Worm (Caenorhabditis elegans): ENCODE measurements around the gene attf-5.

The attf-5 gene

DNA sequence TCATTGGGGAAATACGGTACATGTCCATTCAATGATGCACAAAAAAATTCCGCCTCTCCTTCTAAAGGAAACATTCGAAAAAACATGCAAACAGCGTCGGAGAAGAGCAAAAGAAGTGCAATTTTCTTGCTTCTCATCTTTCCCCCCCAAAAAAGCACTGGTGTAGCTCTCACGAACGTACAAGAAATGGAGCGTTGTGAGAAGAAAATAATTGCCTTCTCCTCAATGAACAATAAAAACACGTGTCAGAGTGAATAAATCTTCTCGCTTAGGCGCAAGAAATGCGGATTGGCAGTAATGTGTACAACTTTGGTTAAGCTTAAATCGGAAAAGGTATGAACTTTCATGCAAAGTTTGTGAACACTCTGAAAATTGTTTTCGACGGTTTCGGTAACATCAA lies 39.8 kb upstream of the attf-5 start:
- no peak for TF ChIP-seq lin-39 (tag; optimal IDR thresholded peaks at IDR 0.05)
- no peak for TF ChIP-seq hlh-4 (tag; optimal IDR thresholded peaks at IDR 0.05)
- no peak for TF ChIP-seq mep-1 (tag; optimal IDR thresholded peaks at IDR 0.05)
- TF ChIP-seq zip-4 (GFP tag; optimal IDR thresholded peaks at IDR 0.05) = no peak
- TF ChIP-seq lsy-2 (tag; optimal IDR thresholded peaks at IDR 0.05) = no peak
- no peak for TF ChIP-seq nhr-47 (tag; optimal IDR thresholded peaks at IDR 0.05)

DNA sequence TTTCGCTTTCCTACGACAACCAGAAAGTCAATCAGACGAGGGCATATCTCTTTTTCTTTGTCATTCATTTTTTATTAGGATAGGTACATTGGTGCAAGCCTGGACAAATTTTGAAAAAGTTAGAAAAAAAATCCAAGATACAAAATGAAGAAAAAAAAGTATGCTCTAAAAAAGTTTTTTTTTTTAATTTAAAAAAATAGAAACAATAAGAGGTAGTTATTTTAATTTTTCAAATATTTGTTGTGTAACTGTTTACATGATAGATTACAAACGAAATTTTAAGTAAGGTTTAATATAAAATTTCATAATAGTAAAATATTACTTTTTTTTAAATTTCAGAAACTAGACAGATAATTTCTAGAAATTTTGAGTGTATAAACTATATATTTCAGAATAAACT lies 28.5 kb upstream of the attf-5 start, which contains the start of gene aex-3:
aex-3 (minus strand) TSS at position 101 of the 400 bp plus-strand sequence.
- TF ChIP-seq nhr-84 (tag; optimal IDR thresholded peaks at IDR 0.05) = no peak
- TF ChIP-seq pax-3 (tag; optimal IDR thresholded peaks at IDR 0.05) = no peak
- no peak for TF ChIP-seq xbp-1 (tag; optimal IDR thresholded peaks at IDR 0.05)
- no peak for TF ChIP-seq unc-86 (tag; optimal IDR thresholded peaks at IDR 0.05)
- TF ChIP-seq ceh-63 (GFP tag; optimal IDR thresholded peaks at IDR 0.05) = no peak
- no peak for TF ChIP-seq fos-1 (tag; optimal IDR thresholded peaks at IDR 0.05)
- no peak for TF ChIP-seq ceh-82 (tag; optimal IDR thresholded peaks at IDR 0.05)

DNA sequence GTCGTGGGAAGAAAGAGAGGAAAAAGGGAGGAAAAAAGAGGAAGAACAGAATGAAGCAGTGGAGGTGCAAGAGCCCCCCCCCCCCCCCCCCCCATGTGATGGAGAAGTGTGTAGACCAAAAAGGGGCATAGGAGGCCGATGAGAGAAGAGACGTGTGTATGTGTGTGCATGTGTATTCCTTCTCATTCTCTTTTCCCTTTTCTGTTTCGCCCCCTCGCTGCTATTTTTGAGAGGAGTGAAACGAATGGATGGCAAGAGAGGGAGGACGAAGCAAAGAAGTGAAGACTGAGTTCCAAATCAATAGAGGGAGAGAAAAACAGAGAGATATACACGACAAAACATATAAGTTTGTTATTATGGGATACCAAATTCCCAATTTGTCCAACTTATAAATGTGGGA lies 27.6 kb upstream of the attf-5 start:
- TF ChIP-seq zag-1 (tag; optimal IDR thresholded peaks at IDR 0.05) = no peak
- TF ChIP-seq snu-23 (GFP tag; optimal IDR thresholded peaks at IDR 0.05) = peak; percentile 26
- no peak for TF ChIP-seq mef-2 (tag; optimal IDR thresholded peaks at IDR 0.05)
- TF ChIP-seq tbx-2 (tag; optimal IDR thresholded peaks at IDR 0.05) = no peak
- no peak for TF ChIP-seq elt-3 (tag; optimal IDR thresholded peaks at IDR 0.05)
- TF ChIP-seq sup-37 (GFP tag; optimal IDR thresholded peaks at IDR 0.05) = no peak
- no peak for TF ChIP-seq ceh-88 (GFP tag; IDR thresholded peaks at IDR 0.05)
- TF ChIP-seq lin-35 (GFP tag; optimal IDR thresholded peaks at IDR 0.05) = peak in 1 of 2 experiments; percentile 9
- no peak for TF ChIP-seq skn-1 (tag; optimal IDR thresholded peaks at IDR 0.05)
- no peak for TF ChIP-seq alr-1 (tag; optimal IDR thresholded peaks at IDR 0.05; ENCODE audit: borderline replicate concordance)
- TF ChIP-seq mdl-1 (tag; optimal IDR thresholded peaks at IDR 0.05) = no peak
- no peak for TF ChIP-seq efl-1 (optimal IDR thresholded peaks at IDR 0.05)
- TF ChIP-seq efl-1 (GFP tag; optimal IDR thresholded peaks at IDR 0.05 in 1 of 2) = no peak
- peak; percentile 48 for TF ChIP-seq fkh-10 (GFP tag; optimal IDR thresholded peaks at IDR 0.05)
- no peak for TF ChIP-seq grh-1 (GFP tag; IDR thresholded peaks at IDR 0.05)
- no peak for TF ChIP-seq hlh-17 (GFP tag; optimal IDR thresholded peaks at IDR 0.05; ENCODE audit: borderline replicate concordance)
- TF ChIP-seq ztf-11 (tag; optimal IDR thresholded peaks at IDR 0.05) = no peak
- TF ChIP-seq mep-1 (tag; optimal IDR thresholded peaks at IDR 0.05) = peak; percentile 41
- no peak for TF ChIP-seq egl-13 (tag; optimal IDR thresholded peaks at IDR 0.05)
- no peak for TF ChIP-seq lin-39 (tag; optimal IDR thresholded peaks at IDR 0.05)
- TF ChIP-seq fkh-8 (tag; optimal IDR thresholded peaks at IDR 0.05) = peak; percentile 77
- TF ChIP-seq lin-14 (GFP tag; optimal IDR thresholded peaks at IDR 0.05) = peak; percentile 88
- no peak for TF ChIP-seq ets-5 (GFP tag; IDR thresholded peaks at IDR 0.05)
- TF ChIP-seq efl-3 (GFP tag; optimal IDR thresholded peaks at IDR 0.05) = no peak
- TF ChIP-seq xbp-1 (tag; optimal IDR thresholded peaks at IDR 0.05) = no peak
- TF ChIP-seq nhr-76 (tag; optimal IDR thresholded peaks at IDR 0.05) = no peak
- peak; percentile 10 for TF ChIP-seq pax-3 (tag; optimal IDR thresholded peaks at IDR 0.05)
- no peak for TF ChIP-seq ces-1 (GFP tag; optimal IDR thresholded peaks at IDR 0.05)
- TF ChIP-seq C04F5.9 (tag; optimal IDR thresholded peaks at IDR 0.05) = no peak
- peak; percentile 1 for TF ChIP-seq ceh-63 (GFP tag; optimal IDR thresholded peaks at IDR 0.05)
- no peak for TF ChIP-seq F16B12.6 (tag; optimal IDR thresholded peaks at IDR 0.05)
- peak; percentile 23 for TF ChIP-seq swsn-7 (tag; optimal IDR thresholded peaks at IDR 0.05)
- TF ChIP-seq irx-1 (tag; optimal IDR thresholded peaks at IDR 0.05) = no peak
- TF ChIP-seq lir-3 (tag; optimal IDR thresholded peaks at IDR 0.05; ENCODE audit: poor library complexity) = no peak
- TF ChIP-seq jun-1 (tag; optimal IDR thresholded peaks at IDR 0.05) = no peak
- TF ChIP-seq zip-4 (GFP tag; optimal IDR thresholded peaks at IDR 0.05) = no peak
- no peak for TF ChIP-seq rnt-1 (tag; optimal IDR thresholded peaks at IDR 0.05)
- peak; percentile 56 for TF ChIP-seq ceh-8 (GFP tag; optimal IDR thresholded peaks at IDR 0.05)
- no peak for TF ChIP-seq nhr-12 (tag; optimal IDR thresholded peaks at IDR 0.05)
- TF ChIP-seq Y116A8C.19 (tag; optimal IDR thresholded peaks at IDR 0.05; ENCODE audit: borderline replicate concordance) = no peak
- TF ChIP-seq nhr-19 (GFP tag; conservative IDR thresholded peaks at IDR 0.05) = no peak
- no peak for TF ChIP-seq unc-98 (GFP tag; IDR thresholded peaks at IDR 0.05)

Data from whole organism, L1 larva.